Fruit fly (Drosophila melanogaster): Measurements from ENCODE around the gene RecQ5.

The RecQ5 gene

DNA sequence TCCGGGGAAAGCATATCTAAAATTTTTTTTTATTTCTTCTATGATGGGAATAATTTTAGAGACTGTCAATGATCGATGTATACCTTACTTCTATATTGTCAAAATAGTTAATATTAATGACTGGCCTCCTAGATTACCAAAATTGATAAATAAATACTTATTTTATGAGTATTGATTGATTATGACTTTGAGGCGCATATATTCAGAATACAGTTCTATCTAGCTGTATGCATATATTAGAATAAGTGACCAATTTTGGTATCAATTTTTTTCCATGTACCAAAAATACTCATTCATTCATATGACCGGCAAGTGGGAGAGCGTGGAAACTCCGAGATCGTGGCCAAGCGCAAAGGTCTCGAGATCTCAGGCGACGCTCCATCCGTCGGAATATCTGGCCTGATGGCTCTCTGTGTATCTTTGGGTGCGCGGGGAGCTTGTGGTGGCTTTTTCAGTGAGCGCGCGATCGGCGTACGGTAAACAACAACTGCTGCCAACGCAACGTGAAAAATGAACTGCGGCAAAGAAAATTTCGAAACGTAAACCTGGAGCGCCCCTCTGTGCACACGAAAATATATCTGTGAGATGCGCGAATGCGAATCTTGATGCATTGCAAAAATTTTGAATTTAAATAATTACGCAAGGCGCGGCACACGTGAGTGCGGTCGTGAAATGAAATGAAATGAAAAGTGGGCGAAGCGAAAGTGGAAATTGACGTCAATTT is 40.7 kb upstream of the RecQ5 start, which contains the start of the genes CG43121 and ome (continued):
- TF ChIP-seq CG15514 (GFP tag; optimal IDR thresholded peaks at IDR 0.05) (peak; percentile 12), Jarid2 (GFP tag; optimal IDR thresholded peaks at IDR 0.05) (peak; percentile 55), CG31365 (tag; optimal IDR thresholded peaks at IDR 0.05) (no peak), CG6254 (GFP tag; optimal IDR thresholded peaks at IDR 0.05) (no peak), onecut (GFP tag; IDR thresholded peaks at IDR 0.05) (no peak), dm (GFP tag; optimal IDR thresholded peaks at IDR 0.05) (no peak), eve (GFP tag; optimal IDR thresholded peaks at IDR 0.05) (no peak), CG15269 (tag; optimal IDR thresholded peaks at IDR 0.05) (peak; percentile 28), Lpt (GFP tag; optimal IDR thresholded peaks at IDR 0.05) (no peak), gsb (GFP tag; IDR thresholded peaks at IDR 0.05) (no peak), dmrt11E (tag; optimal IDR thresholded peaks at IDR 0.05) (no peak), CG32767 (GFP tag; IDR thresholded peaks at IDR 0.05) (no peak), CG11695 (GFP tag; IDR thresholded peaks at IDR 0.05) (no peak), Optix (GFP tag; IDR thresholded peaks at IDR 0.05) (no peak), schlank (tag; optimal IDR thresholded peaks at IDR 0.05) (no peak), Sry-β (GFP tag; optimal IDR thresholded peaks at IDR 0.05) (no peak), tna (GFP tag; IDR thresholded peaks at IDR 0.05; ENCODE audit: partially characterized antibody) (no peak), chif (GFP tag; optimal IDR thresholded peaks at IDR 0.05) (no peak), scrt (GFP tag; optimal IDR thresholded peaks at IDR 0.05) (no peak), hb (GFP tag; IDR thresholded peaks at IDR 0.05; ENCODE audit: partially characterized antibody) (no peak), Opbp (GFP tag; IDR thresholded peaks at IDR 0.05; ENCODE audit: partially characterized antibody) (peak; percentile 46; the same call in 1 of the 3 replicates), fd96Cb (tag; optimal IDR thresholded peaks at IDR 0.05) (no peak), CG17385 (GFP tag; optimal IDR thresholded peaks at IDR 0.05) (peak; percentile 28), CG17802 (tag; optimal IDR thresholded peaks at IDR 0.05) (no peak), gfzf (GFP tag; optimal IDR thresholded peaks at IDR 0.05) (no peak), Ets97D (GFP tag; optimal IDR thresholded peaks at IDR 0.05) (no peak), Antp (GFP tag; optimal IDR thresholded peaks at IDR 0.05) (no peak), Oli (tag; optimal IDR thresholded peaks at IDR 0.05) (peak; percentile 1), CG6272 (GFP tag; IDR thresholded peaks at IDR 0.05) (no peak), CG17912 (GFP tag; optimal IDR thresholded peaks at IDR 0.05) (no peak), CG15601 (tag; optimal IDR thresholded peaks at IDR 0.05) (no peak), CTCF (GFP tag; optimal IDR thresholded peaks at IDR 0.05) (no peak), h (optimal IDR thresholded peaks at IDR 0.05) (no peak), CkIIα-i1 (GFP tag; IDR thresholded peaks at IDR 0.05) (no peak), Bteb2 (GFP tag; optimal IDR thresholded peaks at IDR 0.05) (no peak), dimm (GFP tag; IDR thresholded peaks at IDR 0.05) (no peak), CG10654 (GFP tag; optimal IDR thresholded peaks at IDR 0.05) (no peak), gem (tag; optimal IDR thresholded peaks at IDR 0.05) (peak; percentile 28), Sin3A (optimal IDR thresholded peaks at IDR 0.05) (no peak), CG3838 (GFP tag; optimal IDR thresholded peaks at IDR 0.05) (no peak), Hsf (GFP tag; optimal IDR thresholded peaks at IDR 0.05) (no peak), CG31441 (GFP tag; IDR thresholded peaks at IDR 0.05) (no peak), Scr (GFP tag; IDR thresholded peaks at IDR 0.05; ENCODE audit: partially characterized antibody) (no peak), jumu (GFP tag; optimal IDR thresholded peaks at IDR 0.05) (no peak), ken (GFP tag; IDR thresholded peaks at IDR 0.05) (0 out of 3 replicates have a peak, but pooled peaks have one; percentile 30), hkb (optimal IDR thresholded peaks at IDR 0.05) (no peak), hkb (GFP tag; IDR thresholded peaks at IDR 0.05) (peak; percentile 58; the same call in 1 of the 2 replicates), CG4854 (GFP tag; optimal IDR thresholded peaks at IDR 0.05) (no peak), vvl (GFP tag; IDR thresholded peaks at IDR 0.05) (peak; percentile 42; the same call in 1 of the 2 replicates), ttk (GFP tag; IDR thresholded peaks at IDR 0.05) (no peak), run (tag; optimal IDR thresholded peaks at IDR 0.05) (no peak), en (GFP tag; optimal IDR thresholded peaks at IDR 0.05) (no peak)
